In the genomic region with DNA sequence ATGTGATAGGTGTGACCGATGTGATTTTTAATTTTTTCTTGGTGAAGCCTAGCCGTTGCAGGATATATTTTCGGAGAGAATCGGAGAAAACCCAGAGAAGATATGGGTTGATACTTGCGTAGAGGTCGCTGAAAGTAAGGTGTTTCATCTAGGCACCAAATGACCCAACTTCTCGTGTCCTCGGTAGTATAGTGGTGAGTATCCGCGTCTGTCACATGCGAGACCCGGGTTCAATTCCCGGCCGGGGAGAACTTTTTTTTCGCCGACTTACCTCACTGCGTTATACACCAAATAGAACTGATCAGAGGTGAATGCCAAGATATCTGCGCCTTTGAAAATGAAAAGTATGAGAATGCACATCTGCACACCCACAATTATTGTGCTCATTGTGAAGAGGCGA, we compare ENCODE assay signal across 5 worm cellular contexts.
TF ChIP-seq lines count a peak whose summit lies in the region.

No protein-coding gene starts in this region.

TF ChIP-seq in whole organism, L1 larva, 84 proteins besides CTCF, POLR2A, EP300 and RAD21 (continues in another document):
- TF ChIP-seq hpl-2 (GFP tag; optimal IDR thresholded peaks at IDR 0.05; lab: Kevin White, UChicago) (peak; percentile 37), swsn-7 (tag; optimal IDR thresholded peaks at IDR 0.05; lab: Kevin White, UChicago) (peak; percentile 27), mep-1 (tag; optimal IDR thresholded peaks at IDR 0.05; lab: Kevin White, UChicago) (peak; percentile 22), fkh-8 (tag; optimal IDR thresholded peaks at IDR 0.05; lab: Kevin White, UChicago) (peak; percentile 31), unc-130 (tag; optimal IDR thresholded peaks at IDR 0.05; lab: Kevin White, UChicago) (peak; percentile 40), nhr-47 (tag; optimal IDR thresholded peaks at IDR 0.05; lab: Kevin White, UChicago) (peak; percentile 37), efl-1 (optimal IDR thresholded peaks at IDR 0.05; lab: Kevin White, UChicago) (peak in 1 of 2 experiments; percentile 32), efl-1 (GFP tag; optimal IDR thresholded peaks at IDR 0.05 in 1 of 2; lab: Kevin White, UChicago) (peak; percentile 16 to 52), nhr-12 (tag; optimal IDR thresholded peaks at IDR 0.05; lab: Kevin White, UChicago) (no peak), nhr-11 (tag; optimal IDR thresholded peaks at IDR 0.05; lab: Kevin White, UChicago) (no peak), lir-3 (tag; optimal IDR thresholded peaks at IDR 0.05; lab: Kevin White, UChicago; ENCODE audit: poor library complexity) (peak; percentile 22), nhr-19 (GFP tag; conservative IDR thresholded peaks at IDR 0.05; lab: Robert Waterston, UW) (peak; percentile 50), nhr-28 (tag; optimal IDR thresholded peaks at IDR 0.05; lab: Kevin White, UChicago) (no peak), nhr-90 (tag; optimal IDR thresholded peaks at IDR 0.05; lab: Kevin White, UChicago; ENCODE audit: poor library complexity) (peak; percentile 64), C04F5.9 (tag; optimal IDR thresholded peaks at IDR 0.05; lab: Kevin White, UChicago) (no peak), skn-1 (tag; optimal IDR thresholded peaks at IDR 0.05; lab: Kevin White, UChicago) (peak; percentile 7), dsc-1 (tag; optimal IDR thresholded peaks at IDR 0.05; lab: Kevin White, UChicago) (no peak)

TF ChIP-seq in whole organism, L3 larva, 47 proteins besides CTCF, POLR2A, EP300 and RAD21:
- TF ChIP-seq ceh-16 (tag; optimal IDR thresholded peaks at IDR 0.05; lab: Kevin White, UChicago), result no peak
- TF ChIP-seq snpc-4 (tag; optimal IDR thresholded peaks at IDR 0.05; lab: Kevin White, UChicago), result peak; percentile 35
- TF ChIP-seq elt-2 (tag; optimal IDR thresholded peaks at IDR 0.05; lab: Kevin White, UChicago), result peak; percentile 24
- TF ChIP-seq hmg-11 (tag; optimal IDR thresholded peaks at IDR 0.05; lab: Kevin White, UChicago), result peak; percentile 11
- TF ChIP-seq lin-39 (tag; optimal IDR thresholded peaks at IDR 0.05; lab: Kevin White, UChicago), result peak; percentile 38
- peak; percentile 37 for TF ChIP-seq tbx-2 (tag; optimal IDR thresholded peaks at IDR 0.05; lab: Kevin White, UChicago)
- TF ChIP-seq fos-1 (tag; optimal IDR thresholded peaks at IDR 0.05; lab: Kevin White, UChicago), result no peak
- TF ChIP-seq nhr-23 (tag; optimal IDR thresholded peaks at IDR 0.05; lab: Kevin White, UChicago), result peak; percentile 3
- TF ChIP-seq nfya-1 (tag; optimal IDR thresholded peaks at IDR 0.05; lab: Kevin White, UChicago; ENCODE audit: insufficient read depth), result peak; percentile 13
- no peak for TF ChIP-seq lsy-12 (tag; optimal IDR thresholded peaks at IDR 0.05; lab: Kevin White, UChicago)
- TF ChIP-seq nhr-25 (tag; optimal IDR thresholded peaks at IDR 0.05; lab: Kevin White, UChicago), result peak; percentile 10
- TF ChIP-seq mdl-1 (tag; optimal IDR thresholded peaks at IDR 0.05; lab: Kevin White, UChicago), result no peak

TF ChIP-seq in whole organism, early embryonic, 17 proteins besides CTCF, POLR2A, EP300 and RAD21:
- peak; percentile 42 for TF ChIP-seq hmg-4 (GFP tag; optimal IDR thresholded peaks at IDR 0.05; lab: Kevin White, UChicago)
- TF ChIP-seq scrt-1 (GFP tag; IDR thresholded peaks at IDR 0.05; lab: Robert Waterston, UW), result peak; percentile 17; the same call in 1 of the 2 replicates
- TF ChIP-seq hnd-1 (tag; optimal IDR thresholded peaks at IDR 0.05; lab: Kevin White, UChicago), result no peak
- no peak for TF ChIP-seq ceh-13 (GFP tag; optimal IDR thresholded peaks at IDR 0.05; lab: Kevin White, UChicago)
- peak; percentile 53; the same call in 1 of the 2 replicates for TF ChIP-seq pes-1 (GFP tag; IDR thresholded peaks at IDR 0.05; lab: Robert Waterston, UW)
- no peak for TF ChIP-seq tra-4 (tag; optimal IDR thresholded peaks at IDR 0.05; lab: Kevin White, UChicago)
- 0 out of 2 replicates have a peak, but pooled peaks have one; percentile 32 for TF ChIP-seq flt-1 (GFP tag; IDR thresholded peaks at IDR 0.05; lab: Robert Waterston, UW)
- peak; percentile 62 for TF ChIP-seq tbx-11 (GFP tag; IDR thresholded peaks at IDR 0.05; lab: Robert Waterston, UW)
- TF ChIP-seq sea-1 (GFP tag; conservative IDR thresholded peaks at IDR 0.05; lab: Robert Waterston, UW), result peak; percentile 34; the same call in 1 of the 2 replicates
- TF ChIP-seq aly-1 (tag; optimal IDR thresholded peaks at IDR 0.05; lab: Kevin White, UChicago), result no peak
- TF ChIP-seq ceh-36 (tag; optimal IDR thresholded peaks at IDR 0.05; lab: Kevin White, UChicago), result peak; percentile 31
- 0 out of 2 replicates have a peak, but pooled peaks have one; percentile 12 for TF ChIP-seq tbx-37 (GFP tag; conservative IDR thresholded peaks at IDR 0.05; lab: Robert Waterston, UW)
TF ChIP-seq in whole organism, early embryonic: peak in this region for 8.

TF ChIP-seq in whole organism, midembryonic, 9 proteins besides CTCF, POLR2A, EP300 and RAD21:
- 0 out of 2 replicates have a peak, but pooled peaks have one; percentile 36 for TF ChIP-seq ztf-29 (GFP tag; IDR thresholded peaks at IDR 0.05; lab: Robert Waterston, UW)
- no peak for TF ChIP-seq flt-1 (GFP tag; IDR thresholded peaks at IDR 0.05; lab: Robert Waterston, UW)
- TF ChIP-seq tab-1 (GFP tag; IDR thresholded peaks at IDR 0.05; lab: Robert Waterston, UW), result peak; percentile 78
- TF ChIP-seq T22C8.4 (GFP tag; IDR thresholded peaks at IDR 0.05; lab: Robert Waterston, UW), result no peak
- no peak for TF ChIP-seq klf-2 (GFP tag; conservative IDR thresholded peaks at IDR 0.05; lab: Robert Waterston, UW)
- TF ChIP-seq ref-1 (GFP tag; conservative IDR thresholded peaks at IDR 0.05; lab: Robert Waterston, UW), result 0 out of 2 replicates have a peak, but pooled peaks have one; percentile 20
- TF ChIP-seq ztf-23 (GFP tag; IDR thresholded peaks at IDR 0.05; lab: Robert Waterston, UW), result peak; percentile 76
- peak; percentile 28 for TF ChIP-seq cog-1 (tag; optimal IDR thresholded peaks at IDR 0.05; lab: Kevin White, UChicago)
- no peak for TF ChIP-seq med-1 (GFP tag; optimal IDR thresholded peaks at IDR 0.05; lab: Kevin White, UChicago; ENCODE audit: insufficient read depth)

TF ChIP-seq in whole organism, young adult, 124 proteins besides CTCF, POLR2A, EP300 and RAD21 (continues in another document):
- peak; percentile 96 for TF ChIP-seq tbp1 (GFP tag; optimal IDR thresholded peaks at IDR 0.05; lab: Kevin White, UChicago)
- no peak for TF ChIP-seq Y56A3A.18 (GFP tag; IDR thresholded peaks at IDR 0.05; lab: Robert Waterston, UW)
- TF ChIP-seq B0019.2 (GFP tag; conservative IDR thresholded peaks at IDR 0.05; lab: Robert Waterston, UW), result no peak
- TF ChIP-seq unc-62 (GFP tag; optimal IDR thresholded peaks at IDR 0.05; lab: Kevin White, UChicago), result no peak
- TF ChIP-seq cebp-1 (GFP tag; IDR thresholded peaks at IDR 0.05; lab: Robert Waterston, UW), result no peak
- TF ChIP-seq cebp-1 (tag; optimal IDR thresholded peaks at IDR 0.05; lab: Kevin White, UChicago), result peak; percentile 52
- TF ChIP-seq F52B5.7 (tag; optimal IDR thresholded peaks at IDR 0.05; lab: Kevin White, UChicago), result peak; percentile 65
- TF ChIP-seq ztf-22 (GFP tag; optimal IDR thresholded peaks at IDR 0.05; lab: Kevin White, UChicago), result no peak
- TF ChIP-seq T07F8.4 (tag; optimal IDR thresholded peaks at IDR 0.05; lab: Kevin White, UChicago), result peak; percentile 62
- TF ChIP-seq nhr-90 (tag; optimal IDR thresholded peaks at IDR 0.05; lab: Kevin White, UChicago), result peak; percentile 84
- TF ChIP-seq zim-3 (tag; optimal IDR thresholded peaks at IDR 0.05; lab: Kevin White, UChicago), result peak; percentile 84
- TF ChIP-seq snpc-3.4 (tag; optimal IDR thresholded peaks at IDR 0.05; lab: Kevin White, UChicago), result no peak
- TF ChIP-seq lin-35 (GFP tag; optimal IDR thresholded peaks at IDR 0.05; lab: Kevin White, UChicago), result peak in 1 of 3 experiments; percentile 35
- no peak for TF ChIP-seq fkh-3 (tag; optimal IDR thresholded peaks at IDR 0.05; lab: Kevin White, UChicago)
- no peak for TF ChIP-seq F10E7.11 (tag; optimal IDR thresholded peaks at IDR 0.05; lab: Kevin White, UChicago)
- peak; percentile 68 for TF ChIP-seq snpc-1.3 (tag; optimal IDR thresholded peaks at IDR 0.05; lab: Kevin White, UChicago; ENCODE audit: insufficient read depth)
- TF ChIP-seq dox-1 (GFP tag; IDR thresholded peaks at IDR 0.05; lab: Robert Waterston, UW), result peak; percentile 74
- TF ChIP-seq T26A5.8 (tag; optimal IDR thresholded peaks at IDR 0.05; lab: Kevin White, UChicago), result no peak
- TF ChIP-seq ztf-3 (GFP tag; optimal IDR thresholded peaks at IDR 0.05; lab: Kevin White, UChicago), result peak; percentile 47
- TF ChIP-seq cebp-2 (GFP tag; IDR thresholded peaks at IDR 0.05; lab: Robert Waterston, UW), result no peak
- no peak for TF ChIP-seq atf-7 (tag; optimal IDR thresholded peaks at IDR 0.05; lab: Kevin White, UChicago)
- peak; percentile 78 for TF ChIP-seq rpc-1 (optimal IDR thresholded peaks at IDR 0.05; lab: Kevin White, UChicago)
- peak; percentile 78 for TF ChIP-seq rpc-1 (tag; optimal IDR thresholded peaks at IDR 0.05; lab: Kevin White, UChicago)
- TF ChIP-seq mxl-1 (tag; optimal IDR thresholded peaks at IDR 0.05; lab: Kevin White, UChicago), result peak; percentile 49
- no peak for TF ChIP-seq nhr-80 (tag; optimal IDR thresholded peaks at IDR 0.05; lab: Kevin White, UChicago)
- TF ChIP-seq ceh-27 (GFP tag; optimal IDR thresholded peaks at IDR 0.05; lab: Kevin White, UChicago), result peak; percentile 31
- TF ChIP-seq C06A6.2 (GFP tag; conservative IDR thresholded peaks at IDR 0.05; lab: Robert Waterston, UW), result no peak
- TF ChIP-seq mcd-1 (GFP tag; IDR thresholded peaks at IDR 0.05; lab: Robert Waterston, UW), result peak; percentile 50
- TF ChIP-seq gei-17 (GFP tag; optimal IDR thresholded peaks at IDR 0.05; lab: Kevin White, UChicago), result no peak
- TF ChIP-seq lir-1 (GFP tag; conservative IDR thresholded peaks at IDR 0.05; lab: Robert Waterston, UW), result no peak
- peak; percentile 24 for TF ChIP-seq lin-40 (tag; optimal IDR thresholded peaks at IDR 0.05; lab: Kevin White, UChicago)
- TF ChIP-seq ceh-100 (GFP tag; IDR thresholded peaks at IDR 0.05; lab: Robert Waterston, UW), result no peak
- peak; percentile 48 for TF ChIP-seq madf-10 (tag; optimal IDR thresholded peaks at IDR 0.05; lab: Kevin White, UChicago)
- 0 out of 2 replicates have a peak, but pooled peaks have one; percentile 7 for TF ChIP-seq egrh-3 (GFP tag; IDR thresholded peaks at IDR 0.05; lab: Robert Waterston, UW)
- TF ChIP-seq B0261.1 (tag; optimal IDR thresholded peaks at IDR 0.05; lab: Kevin White, UChicago), result peak; percentile 85
- TF ChIP-seq attf-6 (GFP tag; IDR thresholded peaks at IDR 0.05; lab: Robert Waterston, UW), result peak; percentile 97
- TF ChIP-seq hmg-20 (GFP tag; IDR thresholded peaks at IDR 0.05; lab: Robert Waterston, UW), result no peak
- no peak for TF ChIP-seq efl-1 (GFP tag; optimal IDR thresholded peaks at IDR 0.05; lab: Kevin White, UChicago)
- TF ChIP-seq dpff-1 (tag; optimal IDR thresholded peaks at IDR 0.05; lab: Kevin White, UChicago), result no peak
- no peak for TF ChIP-seq F33H1.4 (GFP tag; IDR thresholded peaks at IDR 0.05; lab: Robert Waterston, UW)
- TF ChIP-seq nhr-179 (tag; optimal IDR thresholded peaks at IDR 0.05; lab: Kevin White, UChicago), result no peak
